Fruit fly (Drosophila melanogaster): ENCODE data around the gene cad.
A peak's percentile ranks its signal among the peaks of the same experiment; 100 is the strongest.

The cad gene

dm6 chr2L:20787271-20787791 is 16.8 kb downstream of the cad start, which contains the start of gene Pomp (continued):
- TF ChIP-seq Ptx1 (GFP tag; IDR thresholded peaks at IDR 0.05) (peak; percentile 85), sob (GFP tag; IDR thresholded peaks at IDR 0.05) (peak; percentile 94), sim (GFP tag; IDR thresholded peaks at IDR 0.05) (peak; percentile 80), Sin3A (optimal IDR thresholded peaks at IDR 0.05) (no peak), Usf (GFP tag; optimal IDR thresholded peaks at IDR 0.05) (peak; percentile 27), Asciz (GFP tag; optimal IDR thresholded peaks at IDR 0.05) (peak; percentile 86), CG11398 (GFP tag; optimal IDR thresholded peaks at IDR 0.05) (no peak), az2 (GFP tag; optimal IDR thresholded peaks at IDR 0.05) (peak; percentile 85), croc (GFP tag; conservative IDR thresholded peaks at IDR 0.05) (peak; percentile 59; the same call in 2 of the 3 replicates), slp2 (GFP tag; optimal IDR thresholded peaks at IDR 0.05) (peak; percentile 12), lov (optimal IDR thresholded peaks at IDR 0.05) (no peak), lov (GFP tag; IDR thresholded peaks at IDR 0.05) (peak; percentile 86; the same call in 2 of the 3 replicates), CG8089 (GFP tag; optimal IDR thresholded peaks at IDR 0.05) (peak; percentile 0), Hr3 (GFP tag; optimal IDR thresholded peaks at IDR 0.05) (peak; percentile 99), Elba2 (GFP tag; optimal IDR thresholded peaks at IDR 0.05) (no peak), lab (GFP tag; optimal IDR thresholded peaks at IDR 0.05) (peak; percentile 93), Sox102F (GFP tag; optimal IDR thresholded peaks at IDR 0.05) (peak; percentile 84), CG10565 (GFP tag; optimal IDR thresholded peaks at IDR 0.05) (peak; percentile 56), Sox100B (GFP tag; optimal IDR thresholded peaks at IDR 0.05) (peak; percentile 73), CG10321 (GFP tag; IDR thresholded peaks at IDR 0.05) (peak; percentile 60), bbx (GFP tag; IDR thresholded peaks at IDR 0.05; ENCODE audit: partially characterized antibody) (peak; percentile 78), CG16779 (GFP tag; IDR thresholded peaks at IDR 0.05) (peak; percentile 72), sug (tag; optimal IDR thresholded peaks at IDR 0.05) (peak; percentile 44), Adf1 (GFP tag; IDR thresholded peaks at IDR 0.05) (peak; percentile 42), Hand (GFP tag; optimal IDR thresholded peaks at IDR 0.05) (peak; percentile 23), Dll (GFP tag; IDR thresholded peaks at IDR 0.05; ENCODE audit: partially characterized antibody) (peak; percentile 70; the same call in 3 of the 4 replicates), fd96Cb (tag; optimal IDR thresholded peaks at IDR 0.05) (peak; percentile 88), CG17361 (GFP tag; IDR thresholded peaks at IDR 0.05) (peak; percentile 90), Lhr (GFP tag; optimal IDR thresholded peaks at IDR 0.05) (peak; percentile 96), psq (GFP tag; optimal IDR thresholded peaks at IDR 0.05) (peak; percentile 29), eyg (GFP tag; optimal IDR thresholded peaks at IDR 0.05) (peak; percentile 2), vfl (GFP tag; optimal IDR thresholded peaks at IDR 0.05) (peak; percentile 74), Mes4 (GFP tag; optimal IDR thresholded peaks at IDR 0.05) (peak; percentile 29), Atf3 (GFP tag; optimal IDR thresholded peaks at IDR 0.05) (peak; percentile 14), nau (GFP tag; optimal IDR thresholded peaks at IDR 0.05) (peak; percentile 69), row (GFP tag; IDR thresholded peaks at IDR 0.05) (peak; percentile 90), CG4424 (GFP tag; optimal IDR thresholded peaks at IDR 0.05) (peak; percentile 84), dpn (GFP tag; optimal IDR thresholded peaks at IDR 0.05) (peak; percentile 72 to 88), CG6689 (GFP tag; IDR thresholded peaks at IDR 0.05) (peak; percentile 88), Hr39 (optimal IDR thresholded peaks at IDR 0.05) (no peak), CG7745 (tag; optimal IDR thresholded peaks at IDR 0.05) (no peak), CG9817 (tag; optimal IDR thresholded peaks at IDR 0.05) (peak; percentile 56), Fer3 (tag; optimal IDR thresholded peaks at IDR 0.05) (peak; percentile 89), kah (GFP tag; optimal IDR thresholded peaks at IDR 0.05) (peak; percentile 60), CG12942 (GFP tag; optimal IDR thresholded peaks at IDR 0.05) (peak; percentile 73), CG3847 (GFP tag; IDR thresholded peaks at IDR 0.05) (peak; percentile 90), ranshi (GFP tag; IDR thresholded peaks at IDR 0.05) (peak; percentile 85), CG6854 (GFP tag; optimal IDR thresholded peaks at IDR 0.05) (peak; percentile 67), btn (GFP tag; optimal IDR thresholded peaks at IDR 0.05) (no peak), CG3281 (GFP tag; optimal IDR thresholded peaks at IDR 0.05) (peak; percentile 83), ATbp (GFP tag; optimal IDR thresholded peaks at IDR 0.05) (peak; percentile 84)

Measured in whole organism, embryonic.